Fruit fly (Drosophila melanogaster) whole organism, embryonic: ENCODE measurements around the gene CG7058.

ENCODE experiments used
- Awh ChIP-seq: fragments of 200-800 bp; sonication (Bioruptor generic); IDR thresholded peaks from 2 replicates; pipeline ENCODE4, ENCODE4 v1.3.6; 2022; ENCODE audit warnings: missing biosample characterization, missing genetic modification characterization
- B-H1 ChIP-seq: fragments of 200-800 bp; sonication (Bioruptor generic); IDR thresholded peaks from 3 replicates; pipeline ENCODE4 v1.3.6; 2022; ENCODE audit warnings: missing biosample characterization, missing genetic modification characterization
- B-H2 ChIP-seq: fragments of 200-800 bp; sonication (Bioruptor generic); optimal IDR thresholded peaks from 2 replicates; lab custom pipeline; 2018; ENCODE audit warnings: missing biosample characterization, mild to moderate bottlenecking, missing genetic modification characterization
- CG11504 ChIP-seq: fragments of 200-800 bp; sonication (Bioruptor generic); optimal IDR thresholded peaks from 3 replicates; lab custom pipeline; 2019; ENCODE audit warnings: missing biosample characterization, mild to moderate bottlenecking, missing genetic modification characterization, moderate library complexity
- CG12219 ChIP-seq: fragments of 200-800 bp; sonication (Bioruptor generic); optimal IDR thresholded peaks from 3 replicates; lab custom pipeline; 2018; ENCODE audit warnings: missing biosample characterization, mild to moderate bottlenecking, missing genetic modification characterization
- CG1233 ChIP-seq: fragments of 200-800 bp; sonication (Bioruptor generic); optimal IDR thresholded peaks from 4 replicates; lab custom pipeline; 2018; ENCODE audit warnings: missing biosample characterization, mild to moderate bottlenecking, missing genetic modification characterization
- CG14014 ChIP-seq: fragments of 200-800 bp; sonication (Bioruptor generic); IDR thresholded peaks from 2 replicates; pipeline ENCODE4 v1.3.6; 2022; ENCODE audit warnings: missing biosample characterization, missing genetic modification characterization
- CG14860 ChIP-seq: fragments of 200-800 bp; sonication (Bioruptor generic); IDR thresholded peaks from 3 replicates; pipeline ENCODE4 v1.3.6; 2022; ENCODE audit warnings: missing biosample characterization, missing genetic modification characterization; ENCODE audit not compliant: partially characterized antibody
- CG14965 ChIP-seq: fragments of 200-800 bp; sonication (Bioruptor generic); optimal IDR thresholded peaks from 2 replicates; lab custom pipeline; 2016; ENCODE audit warnings: missing biosample characterization, missing genetic modification characterization, borderline replicate concordance
- CG15601 ChIP-seq: fragments of 200-800 bp; sonication (Bioruptor generic); optimal IDR thresholded peaks from 3 replicates; lab custom pipeline; 2019; ENCODE audit warnings: missing biosample characterization, mild to moderate bottlenecking, missing genetic modification characterization, moderate library complexity
- CG1602 ChIP-seq: fragments of 200-800 bp; sonication (Bioruptor generic); optimal IDR thresholded peaks from 3 replicates; lab custom pipeline; 2016; ENCODE audit warnings: missing biosample characterization, missing genetic modification characterization
- CG17359 ChIP-seq: fragments of 200-800 bp; sonication (Bioruptor generic); optimal IDR thresholded peaks from 3 replicates; lab custom pipeline; 2018; ENCODE audit warnings: missing biosample characterization, mild to moderate bottlenecking, missing genetic modification characterization, moderate library complexity
- CG2116 ChIP-seq: fragments of 200-800 bp; sonication (Bioruptor generic); optimal IDR thresholded peaks from 3 replicates; lab custom pipeline; 2018; ENCODE audit warnings: missing biosample characterization, mild to moderate bottlenecking, missing genetic modification characterization
- CG2199 ChIP-seq: fragments of 200-800 bp; sonication (Bioruptor generic); IDR thresholded peaks from 3 replicates; pipeline ENCODE4 v1.3.6; 2022; ENCODE audit warnings: missing biosample characterization, missing genetic modification characterization
- CG31388 ChIP-seq: fragments of 200-800 bp; sonication (Bioruptor generic); optimal IDR thresholded peaks from 2 replicates; lab custom pipeline; 2016; ENCODE audit warnings: missing biosample characterization, missing genetic modification characterization
- CG3163 ChIP-seq: fragments of 200-800 bp; sonication (Bioruptor generic); optimal IDR thresholded peaks from 3 replicates; lab custom pipeline; 2016; ENCODE audit warnings: missing biosample characterization, missing genetic modification characterization
- CG34224 ChIP-seq: fragments of 200-800 bp; sonication (Bioruptor generic); IDR thresholded peaks from 3 replicates; pipeline ENCODE4 v1.3.6; 2022; ENCODE audit warnings: missing biosample characterization, missing genetic modification characterization; ENCODE audit not compliant: partially characterized antibody
- CG4360 ChIP-seq: fragments of 200-800 bp; sonication (Bioruptor generic); IDR thresholded peaks from 2 replicates; pipeline ENCODE4 v1.3.6; 2022; ENCODE audit warnings: missing biosample characterization, missing genetic modification characterization
- CG6175 ChIP-seq: fragments of 200-800 bp; sonication (Bioruptor generic); IDR thresholded peaks from 3 replicates; pipeline ENCODE4 v1.3.6; 2022; ENCODE audit warnings: missing biosample characterization, missing genetic modification characterization
- CG6683 ChIP-seq: fragments of 200-800 bp; sonication (Bioruptor generic); optimal IDR thresholded peaks from 2 replicates; lab custom pipeline; 2017; ENCODE audit warnings: missing biosample characterization, mild to moderate bottlenecking, missing genetic modification characterization, missing genetic modification reagents
- CG7271 ChIP-seq: fragments of 200-800 bp; sonication (Bioruptor generic); optimal IDR thresholded peaks from 2 replicates; lab custom pipeline; 2018; ENCODE audit warnings: missing biosample characterization, mild to moderate bottlenecking, missing genetic modification characterization, moderate library complexity
- CG8359 ChIP-seq: fragments of 200-800 bp; sonication (Bioruptor generic); optimal IDR thresholded peaks from 2 replicates; lab custom pipeline; 2017; ENCODE audit warnings: missing biosample characterization, mild to moderate bottlenecking, missing genetic modification characterization, borderline replicate concordance
- CG8924 ChIP-seq: fragments of 200-800 bp; optimal IDR thresholded peaks from 3 replicates; lab custom pipeline; 2019; ENCODE audit warnings: missing biosample characterization, mild to moderate bottlenecking, missing genetic modification characterization, moderate library complexity
- CoRest ChIP-seq: fragments of 200-800 bp; sonication (Bioruptor generic); optimal IDR thresholded peaks from 3 replicates; lab custom pipeline; 2018; ENCODE audit warnings: missing biosample characterization, mild to moderate bottlenecking, missing genetic modification characterization, moderate library complexity
- D ChIP-seq, 2 experiments: fragments of 200-800 bp in 1 of 2; fragments of >200 bp in 1 of 2; sonication (Bioruptor generic) in 1 of 2; optimal IDR thresholded peaks; 2 replicates in 1 of 2; 3 replicates in 1 of 2; lab custom pipeline; 2017; ENCODE audit warnings: mild to moderate bottlenecking in 1 of 2, missing biosample characterization in 1 of 2, missing genetic modification characterization in 1 of 2, missing genetic modification reagents in 1 of 2
- Hand ChIP-seq: fragments of 200-800 bp; sonication (Bioruptor generic); optimal IDR thresholded peaks from 2 replicates; lab custom pipeline; 2017; ENCODE audit warnings: mild to moderate bottlenecking, missing biosample characterization, missing genetic modification reagents, missing genetic modification characterization
- Hr78 ChIP-seq, 2 experiments: fragments of 200-800 bp in 1 of 2; fragments of >200 bp in 1 of 2; sonication (Bioruptor generic) in 1 of 2; optimal IDR thresholded peaks; 2 replicates each; lab custom pipeline; 2017 to 2019; ENCODE audit warnings: missing biosample characterization in 2 of 2, missing genetic modification characterization in 2 of 2, mild to moderate bottlenecking in 1 of 2, moderate library complexity in 1 of 2
- Lim3 ChIP-seq: fragments of 200-800 bp; sonication (Bioruptor generic); IDR thresholded peaks from 2 replicates; pipeline ENCODE4 v1.3.6; 2022; ENCODE audit warnings: missing biosample characterization, missing genetic modification characterization
- Myb ChIP-seq: fragments of 200-800 bp; sonication (Bioruptor generic); optimal IDR thresholded peaks from 2 replicates; lab custom pipeline; 2016; ENCODE audit warnings: missing biosample characterization, missing genetic modification characterization
- NFAT ChIP-seq: fragments of 200-800 bp; sonication (Bioruptor generic); IDR thresholded peaks from 2 replicates; pipeline ENCODE4 v1.3.6; 2022; ENCODE audit warnings: missing biosample characterization, missing genetic modification characterization
- Spps ChIP-seq: fragments of 200-800 bp; sonication (Bioruptor generic); optimal IDR thresholded peaks from 2 replicates; lab custom pipeline; 2018; ENCODE audit warnings: missing biosample characterization, mild to moderate bottlenecking, missing genetic modification characterization
- YL-1 ChIP-seq: fragments of 200-800 bp; sonication (Bioruptor generic); optimal IDR thresholded peaks from 3 replicates; lab custom pipeline; 2017; ENCODE audit warnings: missing biosample characterization, mild to moderate bottlenecking, missing genetic modification characterization
- aop ChIP-seq: fragments of 200-800 bp; sonication (Bioruptor generic); IDR thresholded peaks from 2 replicates; pipeline ENCODE4 v1.3.6; 2022; ENCODE audit warnings: missing biosample characterization, missing genetic modification characterization
- ap ChIP-seq: fragments of 200-800 bp; sonication (Bioruptor generic); IDR thresholded peaks from 2 replicates; pipeline ENCODE4 v1.3.6; 2022; ENCODE audit warnings: missing biosample characterization, missing genetic modification characterization
- ara ChIP-seq: fragments of 200-800 bp; sonication (Bioruptor generic); IDR thresholded peaks from 2 replicates; pipeline ENCODE4 v1.3.6; 2022; ENCODE audit warnings: missing biosample characterization, missing genetic modification characterization
- ato ChIP-seq: fragments of 200-800 bp; sonication (Bioruptor generic); IDR thresholded peaks from 2 replicates; pipeline ENCODE4 v1.3.6; 2022; ENCODE audit warnings: missing biosample characterization, missing genetic modification characterization; ENCODE audit not compliant: partially characterized antibody
- cad ChIP-seq: fragments of >200 bp; optimal IDR thresholded peaks from 2 replicates; lab custom pipeline; 2017; ENCODE audit warnings: missing biosample characterization, missing genetic modification characterization
- en ChIP-seq: fragments of 200-800 bp; sonication (Bioruptor generic); optimal IDR thresholded peaks from 2 replicates; lab custom pipeline; 2016; ENCODE audit warnings: missing biosample characterization, missing genetic modification characterization
- h ChIP-seq: fragments of >200 bp; optimal IDR thresholded peaks from 2 replicates; lab custom pipeline; 2017
- lbe ChIP-seq: fragments of 200-800 bp; sonication (Bioruptor generic); optimal IDR thresholded peaks from 2 replicates; lab custom pipeline; 2016; ENCODE audit warnings: missing biosample characterization, mild to moderate bottlenecking, missing genetic modification characterization
- lmd ChIP-seq: fragments of 200-800 bp; sonication (Bioruptor generic); IDR thresholded peaks from 2 replicates; pipeline ENCODE4 v1.3.6; 2022; ENCODE audit warnings: missing biosample characterization, missing genetic modification characterization
- mam ChIP-seq: fragments of 200-800 bp; sonication (Bioruptor generic); optimal IDR thresholded peaks from 3 replicates; lab custom pipeline; 2016; ENCODE audit warnings: missing biosample characterization, missing genetic modification characterization
- mld ChIP-seq: fragments of 200-800 bp; sonication (Bioruptor generic); IDR thresholded peaks from 3 replicates; pipeline ENCODE4 v1.3.6; 2022; ENCODE audit warnings: missing biosample characterization, missing genetic modification characterization; ENCODE audit not compliant: partially characterized antibody
- otp ChIP-seq: fragments of 200-800 bp; sonication (Bioruptor generic); IDR thresholded peaks from 3 replicates; pipeline ENCODE4, ENCODE4 v1.3.6; 2022; ENCODE audit warnings: missing biosample characterization, missing genetic modification characterization
- seq ChIP-seq: fragments of 200-800 bp; sonication (Bioruptor generic); IDR thresholded peaks from 2 replicates; pipeline ENCODE4 v1.3.6; 2022; ENCODE audit warnings: missing biosample characterization, missing genetic modification characterization
- so ChIP-seq: fragments of 200-800 bp; sonication (Bioruptor generic); IDR thresholded peaks from 3 replicates; pipeline ENCODE4 v1.3.6; 2022; ENCODE audit warnings: missing biosample characterization, missing genetic modification characterization
- ssp ChIP-seq: fragments of 200-800 bp; sonication (Bioruptor generic); IDR thresholded peaks from 2 replicates; pipeline ENCODE4 v1.3.6; 2022; ENCODE audit warnings: missing biosample characterization, missing genetic modification characterization
- tll ChIP-seq, 2 experiments: fragments of 200-800 bp in 1 of 2; fragments of >200 bp in 1 of 2; sonication (Bioruptor generic) in 1 of 2; optimal IDR thresholded peaks; 2 replicates each; lab custom pipeline; 2017 to 2019; ENCODE audit warnings: missing biosample characterization in 2 of 2, missing genetic modification characterization in 2 of 2, mild to moderate bottlenecking in 1 of 2, moderate library complexity in 1 of 2
- vvl ChIP-seq: fragments of 200-800 bp; sonication (Bioruptor generic); IDR thresholded peaks from 2 replicates; pipeline ENCODE4 v1.3.6; 2022; ENCODE audit warnings: missing biosample characterization, missing genetic modification characterization

CG7058 gene

dm6 chrX:18783417-18784123 is 22.9 kb upstream of the CG7058 start, which contains the start of gene CG18259 (continued):
- TF ChIP-seq Spps (tag; lab: Kevin White, UChicago) (no peak), NFAT (GFP tag; lab: Robert Waterston, UW) (no peak), cad (GFP tag; lab: Kevin White, UChicago) (no peak), mam (GFP tag; lab: Kevin White, UChicago) (peak; percentile 19), Hr78 (GFP tag; optimal IDR thresholded peaks at IDR 0.05; lab: Kevin White, UChicago) (peak in 1 of 2 experiments; percentile 18), aop (GFP tag; lab: Robert Waterston, UW) (no peak), CG6175 (GFP tag; lab: Robert Waterston, UW) (no peak), CG2199 (GFP tag; lab: Robert Waterston, UW) (no peak), B-H2 (GFP tag; lab: Kevin White, UChicago) (no peak), B-H1 (no peak), CoRest (tag; lab: Kevin White, UChicago) (peak; percentile 40), vvl (GFP tag; lab: Robert Waterston, UW) (no peak), CG3163 (GFP tag; lab: Kevin White, UChicago) (no peak), mld (no peak), h (lab: Kevin White, UChicago) (no peak), Awh (GFP tag; lab: Robert Waterston, UW) (no peak), CG1602 (no peak), CG2116 (GFP tag; lab: Kevin White, UChicago) (peak; percentile 57), CG8359 (GFP tag; lab: Kevin White, UChicago) (no peak), ara (GFP tag; lab: Robert Waterston, UW) (no peak), Myb (GFP tag; lab: Kevin White, UChicago) (no peak), so (GFP tag; lab: Robert Waterston, UW) (no peak), CG6683 (GFP tag; lab: Kevin White, UChicago) (no peak), CG11504 (tag; lab: Kevin White, UChicago) (peak; percentile 41), CG12219 (GFP tag; lab: Kevin White, UChicago) (no peak), CG17359 (tag; lab: Kevin White, UChicago) (no peak), CG14965 (GFP tag; lab: Kevin White, UChicago) (no peak), ssp (GFP tag; lab: Robert Waterston, UW) (peak; percentile 98), CG15601 (tag; lab: Kevin White, UChicago) (peak; percentile 20), D (optimal IDR thresholded peaks at IDR 0.05; lab: Kevin White, UChicago) (no peak), D (GFP tag; optimal IDR thresholded peaks at IDR 0.05; lab: Kevin White, UChicago) (no peak), Hand (GFP tag; lab: Kevin White, UChicago) (no peak), CG1233 (GFP tag; lab: Kevin White, UChicago) (no peak), ato (0 out of 2 replicates have a peak, but pooled peaks have one; percentile 12), CG31388 (no peak), CG14860 (GFP tag; lab: Robert Waterston, UW) (peak; percentile 77; the same call in 2 of the 3 replicates), otp (GFP tag; lab: Robert Waterston, UW) (no peak), lmd (GFP tag; lab: Robert Waterston, UW) (no peak), tll (GFP tag; optimal IDR thresholded peaks at IDR 0.05; lab: Kevin White, UChicago) (no peak), YL-1 (GFP tag; lab: Kevin White, UChicago) (peak; percentile 14), en (GFP tag; lab: Kevin White, UChicago) (no peak), Lim3 (GFP tag; lab: Robert Waterston, UW) (no peak), seq (GFP tag; lab: Robert Waterston, UW) (no peak), ap (GFP tag; lab: Robert Waterston, UW) (no peak), CG34224 (GFP tag; lab: Robert Waterston, UW) (peak; percentile 63; the same call in 1 of the 3 replicates), CG8924 (tag; lab: Kevin White, UChicago) (peak; percentile 7), CG4360 (GFP tag; lab: Robert Waterston, UW) (peak; percentile 82), CG14014 (GFP tag; lab: Robert Waterston, UW) (no peak), lbe (GFP tag; lab: Kevin White, UChicago) (no peak), CG7271 (no peak)
